Worm (Caenorhabditis elegans) whole organism, early embryonic: ENCODE data around the gene clec-174.

Experiments used
- B0310.2 ChIP-seq: sonication (generic microtip); optimal IDR thresholded peaks from 2 replicates; lab custom pipeline; 2016; ENCODE audit warnings: mild to moderate bottlenecking, missing genetic modification characterization, missing compliant biosample characterization
- aly-1 ChIP-seq: sonication (generic microtip); optimal IDR thresholded peaks from 2 replicates; lab custom pipeline; 2016; ENCODE audit warnings: missing genetic modification characterization, missing compliant biosample characterization
- ama-1 ChIP-seq: fragments of 150-350 bp; optimal IDR thresholded peaks from 2 replicates; lab custom pipeline; 2014
- ets-7 ChIP-seq: sonication (generic microtip); optimal IDR thresholded peaks from 2 replicates; lab custom pipeline; 2016; ENCODE audit warnings: missing genotype, missing genetic modification characterization, missing compliant biosample characterization
- flt-1 ChIP-seq: fragments of 200-800 bp; sonication (Bioruptor generic); IDR thresholded peaks from 2 replicates; pipeline ENCODE4 v1.3.6; 2022; ENCODE audit warnings: missing genetic modification characterization, missing compliant biosample characterization
- hmbx-1 ChIP-seq: sonication (generic microtip); optimal IDR thresholded peaks from 2 replicates; lab custom pipeline; 2016; ENCODE audit warnings: mild to moderate bottlenecking, missing genetic modification characterization, missing compliant biosample characterization
- scrt-1 ChIP-seq: fragments of 200-800 bp; sonication (Bioruptor generic); IDR thresholded peaks from 2 replicates; pipeline ENCODE4 v1.3.6; 2022; ENCODE audit warnings: missing genetic modification characterization, missing compliant biosample characterization
- sea-1 ChIP-seq: fragments of 200-800 bp; sonication (Bioruptor generic); conservative IDR thresholded peaks from 2 replicates; pipeline ENCODE4 v1.3.6; 2022; ENCODE audit warnings: missing genetic modification characterization, missing compliant biosample characterization
- tbx-11 ChIP-seq: fragments of 200-800 bp; sonication (Bioruptor generic); IDR thresholded peaks from 2 replicates; pipeline ENCODE4 v1.3.6; 2022; ENCODE audit warnings: missing genetic modification characterization, missing compliant biosample characterization
- tra-4 ChIP-seq: sonication (generic microtip); optimal IDR thresholded peaks from 2 replicates; lab custom pipeline; 2017; ENCODE audit warnings: missing genetic modification characterization, missing compliant biosample characterization

DNA sequence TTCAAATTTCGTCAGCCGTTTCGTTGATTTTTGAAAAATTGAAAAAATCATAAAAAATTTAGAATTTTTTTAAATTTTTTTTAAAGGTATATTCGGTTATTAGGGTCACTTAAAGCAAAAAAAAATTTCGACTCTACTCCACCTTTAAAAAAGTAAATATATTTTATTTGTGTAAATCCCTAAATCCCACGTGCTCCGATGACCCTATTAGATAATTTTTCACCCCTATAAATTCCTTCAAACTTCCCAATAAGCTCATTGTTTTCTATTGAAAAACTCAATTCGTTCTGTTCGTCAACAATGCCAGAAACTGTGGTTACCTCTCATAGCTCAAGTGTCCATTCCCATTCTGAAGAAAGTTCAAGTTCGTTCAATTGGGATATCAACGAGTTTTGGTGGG, 28.9 kb downstream of the clec-174 start, which contains the start of gene F56D6.20:
- TF ChIP-seq scrt-1 (GFP tag; lab: Robert Waterston, UW) (no peak), ama-1 (no peak), tra-4 (no peak), aly-1 (tag; lab: Kevin White, UChicago) (no peak), tbx-11 (GFP tag; lab: Robert Waterston, UW) (no peak), flt-1 (GFP tag; lab: Robert Waterston, UW) (no peak), sea-1 (GFP tag; lab: Robert Waterston, UW) (no peak), ets-7 (tag; lab: Kevin White, UChicago) (no peak), B0310.2 (tag; lab: Kevin White, UChicago) (no peak), hmbx-1 (tag; lab: Kevin White, UChicago) (no peak)
